Worm (Caenorhabditis elegans): ENCODE results near the gene eat-3.

The eat-3 gene

DNA sequence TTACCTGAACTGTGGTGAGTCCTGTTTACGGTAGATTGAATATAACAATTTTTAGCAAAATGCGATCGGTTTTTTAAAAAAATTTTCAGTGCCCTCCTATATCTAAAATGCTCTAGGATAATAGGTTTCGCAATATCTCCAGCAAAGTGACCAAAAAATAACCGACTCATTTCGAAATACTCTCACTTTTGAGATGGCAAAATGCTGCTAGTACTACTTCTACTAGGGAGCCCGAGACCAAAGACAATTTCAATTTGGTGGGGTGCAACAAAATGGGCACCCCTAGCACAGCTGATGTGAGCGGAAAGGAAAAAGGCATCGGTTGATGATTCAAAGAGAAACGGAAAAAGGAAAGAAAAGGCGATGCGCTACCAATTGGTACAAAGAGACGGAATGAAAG lies 21.1 kb upstream of the eat-3 start:
- TF ChIP-seq blmp-1 (tag; optimal IDR thresholded peaks at IDR 0.05; ENCODE audit: insufficient read depth) (no peak), unc-55 (GFP tag; optimal IDR thresholded peaks at IDR 0.05) (peak; percentile 9)

DNA sequence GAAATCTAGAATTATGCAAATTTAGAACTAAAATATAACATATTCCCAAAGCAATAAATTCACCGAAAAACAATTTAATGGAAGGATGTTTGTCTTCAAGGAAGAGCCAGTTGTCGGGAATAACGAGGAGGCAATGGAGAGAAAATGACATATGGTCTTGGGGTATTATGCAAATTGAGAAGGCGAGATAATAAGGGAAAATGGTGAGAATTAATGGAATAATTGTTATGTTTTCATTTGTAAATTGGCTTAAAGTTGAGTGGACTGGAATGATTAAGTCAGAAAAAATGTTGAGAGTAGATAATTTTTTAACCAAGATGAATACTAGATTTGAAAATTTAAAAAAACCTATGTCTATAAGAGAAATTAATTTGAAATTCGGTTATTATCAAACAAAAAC lies 19.8 kb upstream of the eat-3 start:
- TF ChIP-seq lin-13 (GFP tag; optimal IDR thresholded peaks at IDR 0.05) = no peak
- no peak for TF ChIP-seq mab-5 (tag; optimal IDR thresholded peaks at IDR 0.05)
- TF ChIP-seq R02D3.7 (tag; optimal IDR thresholded peaks at IDR 0.05) = no peak
- TF ChIP-seq nhr-11 (tag; optimal IDR thresholded peaks at IDR 0.05) = no peak
- no peak for TF ChIP-seq snpc-4 (tag; optimal IDR thresholded peaks at IDR 0.05)
- no peak for TF ChIP-seq dmd-4 (tag; optimal IDR thresholded peaks at IDR 0.05)
- no peak for TF ChIP-seq lin-11 (tag; optimal IDR thresholded peaks at IDR 0.05)
- TF ChIP-seq zag-1 (tag; optimal IDR thresholded peaks at IDR 0.05) = no peak
- TF ChIP-seq nhr-23 (tag; optimal IDR thresholded peaks at IDR 0.05) = no peak
- no peak for TF ChIP-seq sem-4 (tag; optimal IDR thresholded peaks at IDR 0.05)
- TF ChIP-seq sma-3 (GFP tag; optimal IDR thresholded peaks at IDR 0.05) = no peak
- no peak for TF ChIP-seq nhr-12 (tag; optimal IDR thresholded peaks at IDR 0.05)

DNA sequence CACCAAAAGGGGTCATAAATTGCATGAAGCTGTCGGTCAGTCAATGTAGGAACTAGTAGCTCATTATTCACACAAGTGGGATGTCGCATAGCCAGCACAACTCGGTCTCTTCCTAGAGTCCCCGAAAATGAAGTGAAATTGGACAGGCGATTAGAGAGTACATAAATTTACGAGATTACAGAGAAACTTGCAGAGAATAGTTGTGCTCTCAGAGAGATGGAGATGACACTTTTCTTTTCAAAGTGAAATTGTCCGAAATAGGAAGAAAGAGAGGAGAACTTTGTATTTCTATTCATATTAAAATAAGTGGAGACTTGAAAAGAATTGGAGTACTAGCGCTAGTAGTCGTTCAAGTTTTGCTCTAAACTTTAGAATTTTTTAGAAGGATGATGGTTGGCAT lies 19.1 kb upstream of the eat-3 start:
- TF ChIP-seq alr-1 (tag; optimal IDR thresholded peaks at IDR 0.05) = no peak
- peak; percentile 48 for TF ChIP-seq unc-55 (GFP tag; optimal IDR thresholded peaks at IDR 0.05)
- TF ChIP-seq egl-27 (tag; optimal IDR thresholded peaks at IDR 0.05) = no peak
- no peak for TF ChIP-seq nhr-11 (tag; optimal IDR thresholded peaks at IDR 0.05)
- TF ChIP-seq sma-9 (GFP tag; optimal IDR thresholded peaks at IDR 0.05) = peak; percentile 32
- TF ChIP-seq sma-9 (tag; optimal IDR thresholded peaks at IDR 0.05) = no peak
- TF ChIP-seq lsy-2 (tag; optimal IDR thresholded peaks at IDR 0.05) = peak in 1 of 2 experiments; percentile 15
- no peak for TF ChIP-seq nhr-12 (tag; optimal IDR thresholded peaks at IDR 0.05)
- TF ChIP-seq sma-3 (GFP tag; optimal IDR thresholded peaks at IDR 0.05) = no peak
- no peak for TF ChIP-seq lin-39 (tag; optimal IDR thresholded peaks at IDR 0.05)
- no peak for TF ChIP-seq crh-2 (tag; optimal IDR thresholded peaks at IDR 0.05)
- TF ChIP-seq unc-62 (GFP tag; optimal IDR thresholded peaks at IDR 0.05) = no peak
- no peak for TF ChIP-seq F13H6.1 (tag; optimal IDR thresholded peaks at IDR 0.05)
- no peak for TF ChIP-seq mbf-1 (tag; optimal IDR thresholded peaks at IDR 0.05)
- TF ChIP-seq nhr-237 (tag; optimal IDR thresholded peaks at IDR 0.05) = no peak
- no peak for TF ChIP-seq nhr-23 (tag; optimal IDR thresholded peaks at IDR 0.05)

DNA sequence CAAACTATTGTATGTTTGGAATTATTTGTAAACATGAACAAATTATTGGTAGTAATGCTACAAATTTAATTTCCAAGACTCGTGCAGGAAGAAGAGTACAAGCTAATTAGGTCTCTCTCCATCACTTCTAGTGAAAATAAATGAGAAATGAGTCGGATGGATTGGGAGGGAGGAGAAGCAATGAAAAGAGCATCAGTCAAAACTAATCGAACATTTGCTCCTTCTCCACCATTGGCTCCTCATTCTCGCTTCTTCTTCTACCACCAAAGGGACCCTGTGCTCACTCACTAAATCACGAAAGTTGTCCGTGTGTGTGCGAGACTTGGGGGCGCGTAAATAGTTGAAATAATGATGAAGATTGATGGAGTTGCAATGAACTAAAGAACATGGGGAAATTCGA lies 17.8 kb upstream of the eat-3 start:
- no peak for TF ChIP-seq Y55F3AM.14 (GFP tag; optimal IDR thresholded peaks at IDR 0.05)
- TF ChIP-seq unc-62 (GFP tag; optimal IDR thresholded peaks at IDR 0.05) = peak; percentile 46
- TF ChIP-seq C34F6.9 (tag; optimal IDR thresholded peaks at IDR 0.05) = peak; percentile 56
- no peak for TF ChIP-seq lin-13 (GFP tag; optimal IDR thresholded peaks at IDR 0.05)
- peak; percentile 50 for TF ChIP-seq sem-4 (tag; optimal IDR thresholded peaks at IDR 0.05)
- peak; percentile 2 for TF ChIP-seq unc-55 (GFP tag; optimal IDR thresholded peaks at IDR 0.05)
- no peak for TF ChIP-seq ZK546.5 (tag; optimal IDR thresholded peaks at IDR 0.05)
- peak; percentile 33 for TF ChIP-seq nhr-129 (tag; optimal IDR thresholded peaks at IDR 0.05)
- TF ChIP-seq nhr-237 (tag; optimal IDR thresholded peaks at IDR 0.05) = no peak
- TF ChIP-seq nhr-23 (tag; optimal IDR thresholded peaks at IDR 0.05) = no peak
- peak; percentile 57 for TF ChIP-seq F13H6.1 (tag; optimal IDR thresholded peaks at IDR 0.05)
- peak in 1 of 2 experiments; percentile 59 for TF ChIP-seq lsy-2 (tag; optimal IDR thresholded peaks at IDR 0.05)
- TF ChIP-seq ztf-1 (GFP tag; conservative IDR thresholded peaks at IDR 0.05) = no peak
- peak; percentile 46 for TF ChIP-seq sma-9 (GFP tag; optimal IDR thresholded peaks at IDR 0.05)
- TF ChIP-seq sma-9 (tag; optimal IDR thresholded peaks at IDR 0.05) = no peak
- peak; percentile 23 for TF ChIP-seq ztf-4 (tag; optimal IDR thresholded peaks at IDR 0.05)
- no peak for TF ChIP-seq lin-11 (tag; optimal IDR thresholded peaks at IDR 0.05)
- no peak for TF ChIP-seq R02D3.7 (tag; optimal IDR thresholded peaks at IDR 0.05)
- TF ChIP-seq egl-27 (tag; optimal IDR thresholded peaks at IDR 0.05) = no peak
- peak; percentile 79 for TF ChIP-seq lin-39 (tag; optimal IDR thresholded peaks at IDR 0.05)
- TF ChIP-seq aly-2 (tag; optimal IDR thresholded peaks at IDR 0.05) = no peak
- TF ChIP-seq zag-1 (tag; optimal IDR thresholded peaks at IDR 0.05) = peak; percentile 50
- TF ChIP-seq nhr-25 (tag; optimal IDR thresholded peaks at IDR 0.05) = no peak
- no peak for TF ChIP-seq mdl-1 (tag; optimal IDR thresholded peaks at IDR 0.05)
- no peak for TF ChIP-seq crh-2 (tag; optimal IDR thresholded peaks at IDR 0.05)
- TF ChIP-seq elt-1 (tag; optimal IDR thresholded peaks at IDR 0.05) = no peak
- TF ChIP-seq mab-5 (tag; optimal IDR thresholded peaks at IDR 0.05) = peak; percentile 93

Measured in whole organism, L2 larva.